Worm (Caenorhabditis elegans) whole organism, late embryonic: ENCODE results near the gene F46B6.12.

Experiments used
- C08G9.2 ChIP-seq: sonication (generic microtip); optimal IDR thresholded peaks from 2 replicates; lab custom pipeline; 2016; ENCODE audit warnings: mild to moderate bottlenecking, missing genetic modification characterization, moderate library complexity, missing compliant biosample characterization
- F13H6.1 ChIP-seq: sonication (generic microtip); optimal IDR thresholded peaks from 2 replicates; lab custom pipeline; 2016; ENCODE audit warnings: missing genetic modification characterization, missing compliant biosample characterization
- Y22D7AL.16 ChIP-seq: sonication (generic microtip); optimal IDR thresholded peaks from 2 replicates; lab custom pipeline; 2016; ENCODE audit warnings: missing genetic modification characterization, missing compliant biosample characterization
- ahr-1 ChIP-seq: sonication (generic microtip); optimal IDR thresholded peaks from 2 replicates; lab custom pipeline; 2016; ENCODE audit warnings: missing genetic modification characterization, missing compliant biosample characterization
- ama-1 ChIP-seq: fragments of 150-350 bp; optimal IDR thresholded peaks from 2 replicates; lab custom pipeline; 2014
- ceh-14 ChIP-seq: sonication (generic microtip); optimal IDR thresholded peaks from 2 replicates; lab custom pipeline; 2016; ENCODE audit warnings: missing genotype, missing genetic modification characterization, missing compliant biosample characterization
- ceh-2 ChIP-seq: sonication (generic microtip); optimal IDR thresholded peaks from 2 replicates; lab custom pipeline; 2016; ENCODE audit warnings: missing genotype, missing genetic modification characterization, missing compliant biosample characterization
- ceh-24 ChIP-seq: sonication (generic microtip); optimal IDR thresholded peaks from 2 replicates; lab custom pipeline; 2016; ENCODE audit warnings: mild to moderate bottlenecking, missing genetic modification characterization, missing compliant biosample characterization
- che-1 ChIP-seq: sonication (generic microtip); optimal IDR thresholded peaks from 2 replicates; lab custom pipeline; 2016; ENCODE audit warnings: mild to moderate bottlenecking, missing genetic modification characterization, missing compliant biosample characterization
- dmd-4 ChIP-seq: sonication (generic microtip); optimal IDR thresholded peaks from 2 replicates; lab custom pipeline; 2016; ENCODE audit warnings: borderline replicate concordance, missing genetic modification characterization, missing compliant biosample characterization
- elt-2 ChIP-seq: sonication (generic microtip); optimal IDR thresholded peaks from 2 replicates; lab custom pipeline; 2016; ENCODE audit warnings: missing genetic modification reagents, missing genetic modification characterization, missing compliant biosample characterization
- elt-4 ChIP-seq: sonication (generic microtip); optimal IDR thresholded peaks from 2 replicates; lab custom pipeline; 2016; ENCODE audit warnings: missing genetic modification characterization, missing compliant biosample characterization
- ets-4 ChIP-seq: sonication (generic microtip); optimal IDR thresholded peaks from 2 replicates; lab custom pipeline; 2016; ENCODE audit warnings: missing genetic modification characterization, missing compliant biosample characterization
- eyg-1 ChIP-seq: sonication (generic microtip); optimal IDR thresholded peaks from 2 replicates; lab custom pipeline; 2016; ENCODE audit warnings: missing genotype, missing genetic modification characterization, missing compliant biosample characterization
- fkh-6 ChIP-seq: sonication (generic microtip); optimal IDR thresholded peaks from 2 replicates; lab custom pipeline; 2016; ENCODE audit warnings: missing genetic modification characterization, missing compliant biosample characterization
- hlh-15 ChIP-seq: sonication (generic microtip); optimal IDR thresholded peaks from 2 replicates; lab custom pipeline; 2016; ENCODE audit warnings: missing genetic modification characterization, missing compliant biosample characterization
- hlh-8 ChIP-seq: sonication (generic microtip); optimal IDR thresholded peaks from 2 replicates; lab custom pipeline; 2016; ENCODE audit warnings: missing genotype, missing genetic modification characterization, missing compliant biosample characterization
- lim-6 ChIP-seq: sonication (generic microtip); optimal IDR thresholded peaks from 2 replicates; lab custom pipeline; 2016; ENCODE audit warnings: missing genetic modification characterization, missing compliant biosample characterization
- madf-2 ChIP-seq: sonication (generic microtip); optimal IDR thresholded peaks from 2 replicates; lab custom pipeline; 2017; ENCODE audit warnings: missing genetic modification characterization, missing compliant biosample characterization
- mec-3 ChIP-seq: sonication (generic microtip); optimal IDR thresholded peaks from 2 replicates; lab custom pipeline; 2016; ENCODE audit warnings: borderline replicate concordance, missing genetic modification characterization, missing compliant biosample characterization
- nfya-1 ChIP-seq: sonication (generic microtip); optimal IDR thresholded peaks from 2 replicates; lab custom pipeline; 2017; ENCODE audit warnings: missing genetic modification characterization, mild to moderate bottlenecking, missing compliant biosample characterization, antibody characterized with exemption, moderate library complexity
- nhr-11 ChIP-seq: fragments of 150-350 bp; optimal IDR thresholded peaks from 2 replicates; lab custom pipeline; 2014; ENCODE audit warnings: missing biosample characterization, missing genetic modification characterization
- nhr-232 ChIP-seq: sonication (generic microtip); optimal IDR thresholded peaks from 2 replicates; lab custom pipeline; 2016; ENCODE audit warnings: missing genetic modification characterization, missing compliant biosample characterization
- npax-4 ChIP-seq: sonication (generic microtip); optimal IDR thresholded peaks from 2 replicates; lab custom pipeline; 2016; ENCODE audit warnings: missing genetic modification characterization, missing compliant biosample characterization
- odd-2 ChIP-seq: sonication (generic microtip); optimal IDR thresholded peaks from 2 replicates; lab custom pipeline; 2017; ENCODE audit warnings: antibody characterized with exemption, mild to moderate bottlenecking, missing genetic modification characterization, missing compliant biosample characterization
- pag-3 ChIP-seq: sonication (generic microtip); optimal IDR thresholded peaks from 2 replicates; lab custom pipeline; 2016; ENCODE audit warnings: missing compliant biosample characterization, missing genetic modification characterization, borderline replicate concordance
- pat-9 ChIP-seq: fragments of 200-800 bp; sonication (Bioruptor generic); optimal IDR thresholded peaks from 2 replicates; lab custom pipeline; 2018; ENCODE audit warnings: mild to moderate bottlenecking, missing genetic modification characterization, moderate library complexity, missing compliant biosample characterization
- pax-1 ChIP-seq: fragments of 150-350 bp; optimal IDR thresholded peaks from 2 replicates; lab custom pipeline; 2014; ENCODE audit warnings: missing biosample characterization, missing genetic modification characterization
- pha-2 ChIP-seq: sonication (generic microtip); optimal IDR thresholded peaks from 2 replicates; lab custom pipeline; 2017; ENCODE audit warnings: mild to moderate bottlenecking, missing genetic modification characterization, missing compliant biosample characterization
- pqm-1 ChIP-seq: sonication (generic microtip); optimal IDR thresholded peaks from 2 replicates; lab custom pipeline; 2016; ENCODE audit warnings: missing genetic modification characterization, missing compliant biosample characterization
- sox-2 ChIP-seq: fragments of 200-800 bp; sonication (Bioruptor generic); IDR thresholded peaks from 2 replicates; pipeline ENCODE4 v1.3.6; 2022; ENCODE audit warnings: missing genetic modification reagents, missing genetic modification characterization, missing compliant biosample characterization
- tbx-2 ChIP-seq: sonication (generic microtip); optimal IDR thresholded peaks from 2 replicates; lab custom pipeline; 2016; ENCODE audit warnings: missing genetic modification characterization, missing compliant biosample characterization
- tbx-7 ChIP-seq: sonication (generic microtip); optimal IDR thresholded peaks from 2 replicates; lab custom pipeline; 2016; ENCODE audit warnings: missing genotype, missing genetic modification characterization, missing compliant biosample characterization
- unc-86 ChIP-seq: sonication (generic microtip); optimal IDR thresholded peaks from 2 replicates; lab custom pipeline; 2016; ENCODE audit warnings: missing genetic modification characterization, missing compliant biosample characterization
- zip-5 ChIP-seq: sonication (generic microtip); optimal IDR thresholded peaks from 2 replicates; lab custom pipeline; 2016; ENCODE audit warnings: missing genetic modification characterization, missing compliant biosample characterization

F46B6.12 gene

DNA sequence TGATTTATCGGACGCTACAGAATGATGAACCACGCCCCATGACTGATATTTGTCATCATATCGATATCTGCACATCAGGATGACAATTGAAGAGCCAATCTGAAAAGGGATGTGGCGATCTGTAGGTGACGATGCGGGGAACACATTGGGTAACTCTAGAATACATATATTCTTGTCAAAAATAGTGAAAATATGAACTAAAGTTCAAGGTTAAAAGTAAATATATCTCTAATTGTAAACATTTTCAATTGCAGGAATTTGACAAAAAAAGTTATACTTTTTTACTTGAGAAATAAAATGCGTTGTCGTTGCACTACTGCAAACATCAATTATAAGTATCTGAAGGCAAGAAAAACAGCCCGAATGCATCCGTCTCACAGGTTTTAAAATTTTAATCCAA lies 22.7 kb downstream of the F46B6.12 start, which contains the start of gene F58E6.6:
Gene F58E6.6, minus strand, starts transcription at position 101 of the 400 bp plus-strand sequence.
- TF ChIP-seq elt-2 (tag; lab: Kevin White, UChicago), result no peak
- no peak for TF ChIP-seq pag-3
- TF ChIP-seq tbx-2 (tag; lab: Kevin White, UChicago), result no peak
- TF ChIP-seq nhr-11 (tag; lab: Kevin White, UChicago), result no peak
- TF ChIP-seq ets-4 (tag; lab: Kevin White, UChicago), result no peak
- no peak for TF ChIP-seq lim-6
- no peak for TF ChIP-seq sox-2 (GFP tag; lab: Robert Waterston, UW)
- no peak for TF ChIP-seq che-1 (tag; lab: Kevin White, UChicago)

DNA sequence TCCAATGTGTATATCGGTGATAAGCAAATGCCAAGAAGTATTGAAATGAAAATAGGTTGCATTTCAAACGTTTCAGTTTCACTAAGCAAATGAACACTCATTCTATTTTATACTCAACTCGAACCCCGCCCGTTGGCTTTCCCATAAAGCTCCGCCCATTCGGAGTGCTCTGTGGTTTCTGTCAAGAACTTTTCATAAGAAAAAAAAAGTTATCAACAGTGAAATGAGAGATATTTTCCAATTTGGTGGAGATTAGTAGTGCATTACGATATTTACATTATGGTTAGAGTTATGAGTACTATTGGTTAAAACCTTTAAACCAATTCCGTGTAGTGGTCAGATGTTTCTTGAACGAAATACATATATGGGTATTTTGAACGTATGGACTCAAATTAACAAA lies 25.3 kb downstream of the F46B6.12 start, which contains the start of gene F58E6.4:
Gene F58E6.4, minus strand, starts transcription at position 101 of the 400 bp plus-strand sequence.
- TF ChIP-seq hlh-8 (tag; lab: Kevin White, UChicago) (no peak), elt-2 (tag; lab: Kevin White, UChicago) (no peak), pha-2 (tag; lab: Kevin White, UChicago) (no peak), C08G9.2 (tag; lab: Kevin White, UChicago) (no peak), pag-3 (no peak), eyg-1 (tag; lab: Kevin White, UChicago) (no peak), mec-3 (tag; lab: Kevin White, UChicago) (no peak), ama-1 (no peak), ceh-14 (tag; lab: Kevin White, UChicago) (no peak), lim-6 (no peak)
- TF ChIP-seq, all 69 proteins: peak for 0

DNA sequence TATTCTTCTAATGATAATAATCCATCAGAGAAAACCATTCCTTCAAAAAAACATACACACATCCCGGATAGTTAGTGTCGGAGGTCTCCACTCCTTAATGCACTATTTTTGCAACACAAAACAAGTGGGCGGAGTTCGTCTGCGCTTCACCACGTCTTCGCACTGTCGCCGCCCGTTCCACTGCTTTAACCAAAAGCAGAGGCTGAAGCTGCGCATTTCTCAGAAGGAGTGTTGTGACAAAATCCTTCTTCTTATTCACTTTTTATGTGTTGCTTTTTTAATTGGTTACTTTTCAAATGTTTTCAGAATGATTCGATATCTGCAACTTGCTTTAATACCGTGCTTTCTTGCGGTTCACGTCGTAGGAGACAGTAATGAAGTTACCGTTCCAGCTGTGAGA lies 30.7 kb downstream of the F46B6.12 start, which contains the start of gene F58E6.13:
Gene F58E6.13, plus strand, starts transcription at position 301 of the 400 bp plus-strand sequence.
- TF ChIP-seq eyg-1 (tag; lab: Kevin White, UChicago), result no peak
- no peak for TF ChIP-seq ahr-1 (tag; lab: Kevin White, UChicago)

DNA sequence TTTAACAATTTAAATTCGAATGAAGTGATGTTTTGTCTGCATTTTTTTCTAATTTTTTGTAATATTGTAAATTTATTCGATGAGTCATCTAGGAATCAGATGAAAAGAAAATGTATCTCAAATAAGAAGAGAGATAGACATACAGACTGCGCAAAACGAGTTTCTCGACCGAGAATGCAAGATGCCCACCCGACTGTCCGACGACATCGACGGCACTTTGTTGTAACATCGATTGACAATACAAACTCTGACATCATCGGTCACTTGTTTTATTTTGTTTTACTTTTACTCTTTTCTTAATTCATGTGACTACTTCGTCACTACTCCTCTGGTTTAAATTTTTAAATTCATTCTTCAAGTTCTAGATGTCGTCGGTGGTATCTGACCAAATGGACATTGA lies 34.8 kb downstream of the F46B6.12 start, which contains the start of gene sta-2:
Gene sta-2, plus strand, starts transcription at position 349 of the 400 bp plus-strand sequence.
- TF ChIP-seq dmd-4, result no peak
- TF ChIP-seq elt-4 (tag; lab: Kevin White, UChicago), result no peak
- TF ChIP-seq hlh-8 (tag; lab: Kevin White, UChicago), result no peak
- TF ChIP-seq nhr-232 (tag; lab: Kevin White, UChicago), result no peak
- TF ChIP-seq pax-1, result no peak
- TF ChIP-seq hlh-15, result no peak
- TF ChIP-seq che-1 (tag; lab: Kevin White, UChicago), result no peak
- TF ChIP-seq ahr-1 (tag; lab: Kevin White, UChicago), result no peak
- no peak for TF ChIP-seq ceh-2
- TF ChIP-seq fkh-6, result no peak
- TF ChIP-seq pat-9 (tag; lab: Kevin White, UChicago), result no peak
- no peak for TF ChIP-seq pqm-1 (tag; lab: Kevin White, UChicago)
- no peak for TF ChIP-seq odd-2 (tag; lab: Kevin White, UChicago)
- TF ChIP-seq eyg-1 (tag; lab: Kevin White, UChicago), result no peak
- TF ChIP-seq C08G9.2 (tag; lab: Kevin White, UChicago), result no peak
- no peak for TF ChIP-seq ceh-24 (tag; lab: Kevin White, UChicago)
- TF ChIP-seq mec-3 (tag; lab: Kevin White, UChicago), result no peak
- TF ChIP-seq madf-2 (tag; lab: Kevin White, UChicago), result no peak
- no peak for TF ChIP-seq npax-4 (tag; lab: Kevin White, UChicago)
- no peak for TF ChIP-seq nhr-11 (tag; lab: Kevin White, UChicago)

DNA sequence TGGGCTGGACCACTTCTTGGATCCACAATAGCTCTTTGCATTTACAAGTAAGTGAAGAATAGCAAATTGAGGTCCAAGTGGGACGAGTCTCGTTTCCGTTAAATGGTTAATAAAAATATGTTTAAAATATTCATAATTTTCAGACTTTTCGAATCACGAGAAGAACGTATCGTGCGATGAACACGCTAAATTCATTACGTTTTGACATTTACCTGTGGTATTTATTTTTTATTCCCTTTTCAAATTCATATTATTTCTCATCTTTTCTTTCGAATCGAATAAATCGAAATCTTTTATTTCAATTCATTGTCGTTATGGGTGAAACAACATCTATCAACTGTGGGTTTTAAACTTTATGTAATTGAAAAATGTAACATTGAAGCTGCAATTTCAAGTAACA lies 36.2 kb downstream of the F46B6.12 start, which contains the start of gene marc-1:
Gene marc-1, plus strand, starts transcription at position 301 of the 400 bp plus-strand sequence.
- no peak for TF ChIP-seq ahr-1 (tag; lab: Kevin White, UChicago)
- TF ChIP-seq mec-3 (tag; lab: Kevin White, UChicago), result no peak
- TF ChIP-seq elt-2 (tag; lab: Kevin White, UChicago), result no peak
- TF ChIP-seq unc-86 (tag; lab: Kevin White, UChicago), result no peak
- TF ChIP-seq fkh-6, result no peak
- no peak for TF ChIP-seq elt-4 (tag; lab: Kevin White, UChicago)
- no peak for TF ChIP-seq nfya-1 (tag; lab: Kevin White, UChicago)
- TF ChIP-seq hlh-15, result no peak
- no peak for TF ChIP-seq F13H6.1 (tag; lab: Kevin White, UChicago)
- no peak for TF ChIP-seq tbx-7 (tag; lab: Kevin White, UChicago)
- no peak for TF ChIP-seq Y22D7AL.16 (tag; lab: Kevin White, UChicago)
- TF ChIP-seq eyg-1 (tag; lab: Kevin White, UChicago), result no peak
- TF ChIP-seq zip-5, result no peak
- TF ChIP-seq ets-4 (tag; lab: Kevin White, UChicago), result no peak
- TF ChIP-seq, all 69 proteins: peak for 0
